Fruit fly (Drosophila melanogaster) whole organism, prepupa: ENCODE data around the gene CG6321.

Source experiments
- CG16779 ChIP-seq: fragments of 200-800 bp; sonication (Bioruptor generic); optimal IDR thresholded peaks from 3 replicates; lab custom pipeline; 2017; ENCODE audit warnings: missing biosample characterization, mild to moderate bottlenecking, missing genetic modification characterization
- OdsH ChIP-seq: fragments of 200-800 bp; sonication (Bioruptor generic); optimal IDR thresholded peaks from 3 replicates; lab custom pipeline; 2016; ENCODE audit warnings: missing biosample characterization, missing genetic modification characterization
- Sox15 ChIP-seq: fragments of 200-800 bp; sonication (Bioruptor generic); optimal IDR thresholded peaks from 3 replicates; lab custom pipeline; 2016; ENCODE audit warnings: missing biosample characterization, missing genetic modification characterization
- eg ChIP-seq: fragments of 200-800 bp; sonication (Bioruptor generic); IDR thresholded peaks from 3 replicates; pipeline ENCODE4 v1.3.6; 2022; ENCODE audit warnings: missing biosample characterization, missing genetic modification characterization

DNA sequence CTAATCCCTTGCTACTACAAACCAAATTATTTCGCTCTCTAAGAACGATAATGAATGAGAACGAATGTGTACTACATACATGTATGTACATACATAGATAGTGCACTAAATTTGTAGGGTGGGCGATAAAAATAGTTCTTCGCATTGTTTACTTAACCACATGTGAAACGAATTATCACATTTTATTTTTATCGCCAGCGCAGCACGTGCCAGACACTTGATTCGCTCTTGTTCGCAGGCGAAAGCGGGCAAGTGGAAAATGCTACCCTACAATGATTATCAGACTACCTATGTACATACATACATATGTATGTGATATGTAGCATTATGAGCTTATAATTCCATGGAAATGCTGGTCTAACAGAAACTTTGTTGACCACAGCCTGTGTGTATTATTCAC lies 24.8 kb upstream of the CG6321 start:
- TF ChIP-seq eg (GFP tag; lab: Robert Waterston, UW) (no peak), Sox15 (GFP tag; lab: Kevin White, UChicago) (no peak), OdsH (GFP tag; lab: Kevin White, UChicago) (no peak), CG16779 (no peak)
